Worm (Caenorhabditis elegans) whole organism, midembryonic: ENCODE data around the gene C53D6.8.

Source experiments
- flt-1 ChIP-seq: fragments of 200-800 bp; sonication (Bioruptor generic); IDR thresholded peaks from 2 replicates; pipeline ENCODE4 v1.3.6; 2022; ENCODE audit warnings: missing genetic modification characterization, missing compliant biosample characterization
- tab-1 ChIP-seq: fragments of 200-800 bp; sonication (Bioruptor generic); IDR thresholded peaks from 2 replicates; pipeline ENCODE4 v1.3.6; 2022; ENCODE audit warnings: missing genetic modification characterization, missing compliant biosample characterization

- TF ChIP-seq tab-1 (GFP tag; lab: Robert Waterston, UW) (no peak), flt-1 (GFP tag; lab: Robert Waterston, UW) (no peak)
Observed at ce11 chrIV:9002636-9003035, at the start of gene C53D6.8.
